Fruit fly (Drosophila melanogaster): Measurements from ENCODE around the gene ABCB7.

ABCB7 gene

dm6 chr3L:1672627-1673026 is 54.4 kb downstream of the ABCB7 start, which contains the start of gene CG13930:
Gene CG13930, minus strand, starts transcription at chr3L:1672727.
- TF ChIP-seq Dll (optimal IDR thresholded peaks at IDR 0.05) (no peak), CG8478 (optimal IDR thresholded peaks at IDR 0.05) (no peak)

All from whole organism.